Worm (Caenorhabditis elegans): ENCODE results near the gene Y50D7A.10.

DNA sequence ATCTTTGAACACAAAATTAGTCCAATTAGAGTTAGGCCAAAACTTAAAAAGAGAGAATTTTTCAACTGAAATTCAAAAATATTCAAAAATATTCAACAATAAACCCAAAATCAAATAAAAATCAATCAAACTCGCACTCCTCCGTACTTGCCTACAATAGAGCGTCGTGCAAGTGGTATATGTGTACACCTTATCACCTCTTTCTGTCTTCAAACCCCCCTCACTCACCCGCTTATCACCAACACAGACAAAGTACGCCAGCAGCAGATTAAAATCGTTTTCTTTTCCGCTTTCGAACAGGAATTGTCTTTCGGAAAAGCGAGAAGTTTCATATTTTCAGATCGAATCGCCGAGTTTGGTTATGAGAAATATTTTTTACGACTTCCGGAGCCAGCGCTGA, 16.0 kb upstream of the Y50D7A.10 start:
- TF ChIP-seq snpc-4 (tag; optimal IDR thresholded peaks at IDR 0.05) (no peak), lin-39 (tag; optimal IDR thresholded peaks at IDR 0.05) (no peak), nhr-77 (tag; optimal IDR thresholded peaks at IDR 0.05) (no peak), unc-62 (GFP tag; optimal IDR thresholded peaks at IDR 0.05) (no peak), nhr-23 (tag; optimal IDR thresholded peaks at IDR 0.05) (no peak)

Data from whole organism, L3 larva.